Worm (Caenorhabditis elegans) whole organism, young adult: ENCODE data around the gene tpk-1.

Source experiments
- B0019.2 ChIP-seq: fragments of 200-800 bp; sonication (Bioruptor generic); conservative IDR thresholded peaks from 2 replicates; pipeline ENCODE4 v1.3.6; 2022; ENCODE audit warnings: missing genetic modification reagents, missing genetic modification characterization, missing compliant biosample characterization
- B0261.1 ChIP-seq: sonication (generic microtip); optimal IDR thresholded peaks from 2 replicates; lab custom pipeline; 2016; ENCODE audit warnings: mild to moderate bottlenecking, missing genetic modification characterization, moderate library complexity, missing compliant biosample characterization
- C17E4.6 ChIP-seq: fragments of 200-800 bp; sonication (Bioruptor generic); IDR thresholded peaks from 2 replicates; pipeline ENCODE4 v1.3.6; 2022; ENCODE audit warnings: missing genetic modification reagents, missing genetic modification characterization, missing compliant biosample characterization
- D2030.7 ChIP-seq: fragments of 200-800 bp; sonication (Bioruptor generic); IDR thresholded peaks from 2 replicates; pipeline ENCODE4 v1.3.6; 2022; ENCODE audit warnings: missing genetic modification reagents, missing genetic modification characterization, missing compliant biosample characterization
- F33H1.4 ChIP-seq: fragments of 200-800 bp; sonication (Bioruptor generic); IDR thresholded peaks from 2 replicates; pipeline ENCODE4 v1.3.6; 2022; ENCODE audit warnings: missing genetic modification reagents, missing genetic modification characterization, missing compliant biosample characterization
- F57C9.4 ChIP-seq: sonication (generic microtip); optimal IDR thresholded peaks from 2 replicates; lab custom pipeline; 2017; ENCODE audit warnings: mild to moderate bottlenecking, missing genetic modification characterization, missing compliant biosample characterization
- K12H6.12 ChIP-seq: fragments of 200-800 bp; sonication (Bioruptor generic); optimal IDR thresholded peaks from 2 replicates; lab custom pipeline; 2018; ENCODE audit warnings: mild to moderate bottlenecking, missing genetic modification characterization, missing compliant biosample characterization
- T07F8.4 ChIP-seq: sonication (generic microtip); optimal IDR thresholded peaks from 2 replicates; lab custom pipeline; 2016; ENCODE audit warnings: mild to moderate bottlenecking, missing genetic modification characterization, moderate library complexity, missing compliant biosample characterization
- Y53G8AR.9 ChIP-seq: fragments of 200-800 bp; sonication (Bioruptor generic); conservative IDR thresholded peaks from 2 replicates; pipeline ENCODE4 v1.3.6; 2022; ENCODE audit warnings: missing genetic modification reagents, missing genetic modification characterization, missing compliant biosample characterization
- akir-1 ChIP-seq: fragments of 200-800 bp; sonication (Bioruptor generic); optimal IDR thresholded peaks from 2 replicates; lab custom pipeline; 2018; ENCODE audit warnings: mild to moderate bottlenecking, missing genetic modification characterization, moderate library complexity, missing compliant biosample characterization
- aptf-3 ChIP-seq: fragments of 200-800 bp; sonication (Bioruptor generic); IDR thresholded peaks from 2 replicates; pipeline ENCODE4 v1.3.6; 2022; ENCODE audit warnings: missing genetic modification characterization, missing compliant biosample characterization
- atf-7 ChIP-seq: sonication (generic microtip); optimal IDR thresholded peaks from 2 replicates; lab custom pipeline; 2017; ENCODE audit warnings: mild to moderate bottlenecking, missing genetic modification characterization, missing compliant biosample characterization
- attf-5 ChIP-seq: fragments of 200-800 bp; sonication (Bioruptor generic); optimal IDR thresholded peaks from 2 replicates; lab custom pipeline; 2018; ENCODE audit warnings: mild to moderate bottlenecking, missing genetic modification characterization, missing compliant biosample characterization
- bed-1 ChIP-seq: fragments of 200-800 bp; sonication (Bioruptor generic); IDR thresholded peaks from 2 replicates; pipeline ENCODE4 v1.3.6; 2022; ENCODE audit warnings: missing genetic modification reagents, missing genetic modification characterization, missing compliant biosample characterization
- bed-2 ChIP-seq: fragments of 200-800 bp; sonication (Bioruptor generic); IDR thresholded peaks from 2 replicates; pipeline ENCODE4 v1.3.6; 2022; ENCODE audit warnings: missing genetic modification reagents, missing genetic modification characterization, missing compliant biosample characterization
- ccch-3 ChIP-seq: fragments of 200-800 bp; sonication (Bioruptor generic); optimal IDR thresholded peaks from 2 replicates; lab custom pipeline; 2018; ENCODE audit warnings: mild to moderate bottlenecking, missing genetic modification characterization, missing compliant biosample characterization
- cebp-1 ChIP-seq, 2 experiments: fragments of 200-800 bp in 1 of 2; sonication (Bioruptor generic) in 1 of 2; sonication (generic microtip) in 1 of 2; IDR thresholded peaks in 1 of 2; optimal IDR thresholded peaks in 1 of 2; 2 replicates each; pipeline versions ENCODE4 v1.3.6 to Lab custom; 2017 to 2022; ENCODE audit warnings: missing compliant biosample characterization in 2 of 2, missing genetic modification characterization in 2 of 2, mild to moderate bottlenecking in 1 of 2, missing genetic modification reagents in 1 of 2, moderate library complexity in 1 of 2
- ceh-58 ChIP-seq: fragments of 200-800 bp; sonication (Bioruptor generic); IDR thresholded peaks from 2 replicates; pipeline ENCODE4 v1.3.6; 2022; ENCODE audit warnings: missing genetic modification characterization, missing compliant biosample characterization
- ceh-91 ChIP-seq: fragments of 200-800 bp; sonication (Bioruptor generic); IDR thresholded peaks from 2 replicates; pipeline ENCODE4 v1.3.6; 2022; ENCODE audit warnings: missing genetic modification reagents, missing genetic modification characterization, missing compliant biosample characterization
- efl-1 ChIP-seq: fragments of 150-350 bp; optimal IDR thresholded peaks from 2 replicates; lab custom pipeline; 2014; ENCODE audit warnings: missing biosample characterization, missing genetic modification reagents, missing genetic modification characterization
- egl-18 ChIP-seq: fragments of 200-800 bp; sonication (Bioruptor generic); IDR thresholded peaks from 2 replicates; pipeline ENCODE4 v1.3.6; 2022; ENCODE audit warnings: missing genetic modification reagents, missing genetic modification characterization, missing compliant biosample characterization
- egl-44 ChIP-seq: fragments of 200-800 bp; sonication (Bioruptor generic); IDR thresholded peaks from 2 replicates; pipeline ENCODE4 v1.3.6; 2022; ENCODE audit warnings: missing genetic modification reagents, missing genetic modification characterization, missing compliant biosample characterization
- ets-4 ChIP-seq: fragments of 200-800 bp; sonication (Bioruptor generic); optimal IDR thresholded peaks from 2 replicates; lab custom pipeline; 2018; ENCODE audit warnings: mild to moderate bottlenecking, missing genetic modification characterization, missing compliant biosample characterization
- him-1 ChIP-seq: sonication (generic microtip); optimal IDR thresholded peaks from 2 replicates; lab custom pipeline; 2016; ENCODE audit warnings: missing genotype, missing genetic modification reagents, missing genetic modification characterization, missing compliant biosample characterization
- lin-54 ChIP-seq: fragments of 200-800 bp; sonication (Bioruptor generic); optimal IDR thresholded peaks from 2 replicates; lab custom pipeline; 2018; ENCODE audit warnings: mild to moderate bottlenecking, missing genetic modification characterization, missing compliant biosample characterization
- madf-3 ChIP-seq: fragments of 200-800 bp; sonication (Bioruptor generic); IDR thresholded peaks from 2 replicates; pipeline ENCODE4 v1.3.6; 2022; ENCODE audit warnings: missing genetic modification reagents, missing genetic modification characterization, missing compliant biosample characterization
- mcd-1 ChIP-seq: fragments of 200-800 bp; sonication (Bioruptor generic); IDR thresholded peaks from 2 replicates; pipeline ENCODE4 v1.3.6; 2022; ENCODE audit warnings: missing genetic modification reagents, missing genetic modification characterization, missing compliant biosample characterization
- mel-28 ChIP-seq: sonication (generic microtip); optimal IDR thresholded peaks from 2 replicates; lab custom pipeline; 2016; ENCODE audit warnings: borderline replicate concordance, mild to moderate bottlenecking, missing genetic modification characterization, missing compliant biosample characterization
- mes-4 ChIP-seq: sonication (generic microtip); optimal IDR thresholded peaks from 2 replicates; lab custom pipeline; 2016; ENCODE audit warnings: missing genotype, missing genetic modification characterization, missing compliant biosample characterization
- nfya-1 ChIP-seq: sonication (generic microtip); optimal IDR thresholded peaks from 2 replicates; lab custom pipeline; 2017; ENCODE audit warnings: antibody characterized with exemption, missing compliant biosample characterization, missing genetic modification characterization, borderline replicate concordance; ENCODE audit not compliant: insufficient read depth
- nfya-2 ChIP-seq: fragments of 200-800 bp; sonication (Bioruptor generic); IDR thresholded peaks from 2 replicates; pipeline ENCODE4 v1.3.6; 2022; ENCODE audit warnings: missing genetic modification reagents, missing genetic modification characterization, missing compliant biosample characterization
- nhr-27 ChIP-seq: fragments of 200-800 bp; sonication (Bioruptor generic); optimal IDR thresholded peaks from 2 replicates; lab custom pipeline; 2018; ENCODE audit warnings: mild to moderate bottlenecking, missing genetic modification characterization, moderate library complexity, missing compliant biosample characterization
- nhr-90 ChIP-seq: sonication (generic microtip); optimal IDR thresholded peaks from 2 replicates; lab custom pipeline; 2016; ENCODE audit warnings: missing genotype, mild to moderate bottlenecking, missing genetic modification characterization, missing compliant biosample characterization
- rcor-1 ChIP-seq: fragments of 200-800 bp; sonication (Bioruptor generic); IDR thresholded peaks from 2 replicates; pipeline ENCODE4 v1.3.6; 2022; ENCODE audit warnings: missing genetic modification reagents, missing genetic modification characterization, missing compliant biosample characterization
- sdz-38 ChIP-seq: sonication (generic microtip); optimal IDR thresholded peaks from 2 replicates; lab custom pipeline; 2016; ENCODE audit warnings: missing genotype, missing genetic modification characterization, missing compliant biosample characterization
- snpc-1.1 ChIP-seq: sonication (generic microtip); optimal IDR thresholded peaks from 2 replicates; lab custom pipeline; 2017; ENCODE audit warnings: missing genetic modification characterization, mild to moderate bottlenecking, missing compliant biosample characterization, antibody characterized with exemption, moderate library complexity, missing genotype, missing genetic modification reagents; ENCODE audit not compliant: insufficient read depth
- snpc-1.3 ChIP-seq: sonication (generic microtip); optimal IDR thresholded peaks from 2 replicates; lab custom pipeline; 2017; ENCODE audit warnings: missing genetic modification characterization, mild to moderate bottlenecking, missing compliant biosample characterization, antibody characterized with exemption, moderate library complexity, missing genotype, missing genetic modification reagents; ENCODE audit not compliant: insufficient read depth
- snpc-3.4 ChIP-seq: sonication (generic microtip); optimal IDR thresholded peaks from 2 replicates; lab custom pipeline; 2017; ENCODE audit warnings: missing genetic modification characterization, mild to moderate bottlenecking, missing compliant biosample characterization, antibody characterized with exemption, moderate library complexity, missing genotype, missing genetic modification reagents
- snpc-4 ChIP-seq, 5 experiments: fragments of 150-350 bp in 1 of 5; sonication (generic microtip) in 4 of 5; optimal IDR thresholded peaks; 2 replicates each; lab custom pipeline; 2014 to 2018; ENCODE audit warnings: missing genetic modification characterization in 5 of 5, missing biosample characterization in 3 of 5, antibody characterized with exemption in 2 of 5, mild to moderate bottlenecking in 2 of 5, missing compliant biosample characterization in 2 of 5, missing genotype in 2 of 5, moderate library complexity in 2 of 5, missing genetic modification reagents in 1 of 5
- somi-1 ChIP-seq: fragments of 200-800 bp; sonication (Bioruptor generic); optimal IDR thresholded peaks from 2 replicates; lab custom pipeline; 2018; ENCODE audit warnings: mild to moderate bottlenecking, missing genetic modification characterization, missing compliant biosample characterization
- sptf-2 ChIP-seq: fragments of 200-800 bp; sonication (Bioruptor generic); optimal IDR thresholded peaks from 2 replicates; lab custom pipeline; 2018; ENCODE audit warnings: mild to moderate bottlenecking, missing genetic modification characterization, missing compliant biosample characterization
- tlf-1 ChIP-seq: fragments of 200-800 bp; sonication (Bioruptor generic); optimal IDR thresholded peaks from 2 replicates; lab custom pipeline; 2018; ENCODE audit warnings: mild to moderate bottlenecking, missing genetic modification characterization, missing compliant biosample characterization
- unc-130 ChIP-seq: sonication (generic microtip); optimal IDR thresholded peaks from 2 replicates; lab custom pipeline; 2016; ENCODE audit warnings: missing genetic modification reagents, missing genetic modification characterization, missing compliant biosample characterization
- xnd-1 ChIP-seq: sonication (generic microtip); optimal IDR thresholded peaks from 2 replicates; lab custom pipeline; 2016; ENCODE audit warnings: missing genotype, missing genetic modification reagents, missing genetic modification characterization, missing compliant biosample characterization
- ztf-22 ChIP-seq: fragments of 200-800 bp; sonication (Bioruptor generic); optimal IDR thresholded peaks from 2 replicates; lab custom pipeline; 2018; ENCODE audit warnings: mild to moderate bottlenecking, missing genetic modification characterization, moderate library complexity, missing compliant biosample characterization
- ztf-6 ChIP-seq: fragments of 200-800 bp; sonication (Bioruptor generic); IDR thresholded peaks from 2 replicates; pipeline ENCODE4 v1.3.6; 2022; ENCODE audit warnings: missing genetic modification reagents, missing genetic modification characterization, missing compliant biosample characterization

The tpk-1 gene

ce11 chrIII:8904044-8904443, 7.9 kb upstream of the tpk-1 start, which contains the start of gene lin-9:
lin-9 (minus strand) TSS chrIII:8904131.
- TF ChIP-seq rcor-1 (GFP tag; lab: Robert Waterston, UW), result peak; percentile 96
- TF ChIP-seq F57C9.4 (tag; lab: Kevin White, UChicago), result peak; percentile 57
- peak; percentile 39 for TF ChIP-seq ets-4 (GFP tag; lab: Kevin White, UChicago)
- no peak for TF ChIP-seq sptf-2
- TF ChIP-seq D2030.7 (GFP tag; lab: Robert Waterston, UW), result peak; percentile 95
- peak; percentile 100 for TF ChIP-seq F33H1.4
- no peak for TF ChIP-seq aptf-3 (GFP tag; lab: Robert Waterston, UW)
- peak; percentile 98 for TF ChIP-seq efl-1 (GFP tag; lab: Kevin White, UChicago)
- peak; percentile 97 for TF ChIP-seq xnd-1 (tag; lab: Kevin White, UChicago)
- TF ChIP-seq B0261.1 (tag; lab: Kevin White, UChicago), result peak; percentile 10
- no peak for TF ChIP-seq ccch-3
- peak; percentile 41; the same call in 1 of the 2 replicates for TF ChIP-seq egl-44
- no peak for TF ChIP-seq akir-1 (GFP tag; lab: Kevin White, UChicago)
- no peak for TF ChIP-seq nhr-27 (tag; lab: Kevin White, UChicago)
- TF ChIP-seq nhr-90, result peak; percentile 33
- TF ChIP-seq madf-3, result peak; percentile 96
- TF ChIP-seq attf-5 (GFP tag; lab: Kevin White, UChicago), result peak; percentile 95
- TF ChIP-seq snpc-1.3 (tag; lab: Kevin White, UChicago), result peak; percentile 54
- peak; percentile 98 for TF ChIP-seq tlf-1 (GFP tag; lab: Kevin White, UChicago)
- peak; percentile 97 for TF ChIP-seq mcd-1 (GFP tag; lab: Robert Waterston, UW)
- no peak for TF ChIP-seq mes-4 (tag; lab: Kevin White, UChicago)
- TF ChIP-seq mel-28 (tag; lab: Kevin White, UChicago), result no peak
- peak; percentile 99 for TF ChIP-seq lin-54
- peak; percentile 59 for TF ChIP-seq him-1
- peak; percentile 53 for TF ChIP-seq ztf-22 (GFP tag; lab: Kevin White, UChicago)
- TF ChIP-seq unc-130 (GFP tag; lab: Kevin White, UChicago), result peak; percentile 93
- TF ChIP-seq bed-1 (GFP tag; lab: Robert Waterston, UW), result no peak
- TF ChIP-seq ztf-6 (GFP tag; lab: Robert Waterston, UW), result 0 out of 2 replicates have a peak, but pooled peaks have one; percentile 40
- peak; percentile 86 for TF ChIP-seq atf-7
- TF ChIP-seq ceh-91, result peak; percentile 99
- peak; percentile 86 for TF ChIP-seq K12H6.12 (tag; lab: Kevin White, UChicago)
- TF ChIP-seq snpc-1.1, result peak; percentile 52
- TF ChIP-seq cebp-1 (GFP tag; IDR thresholded peaks at IDR 0.05; lab: Robert Waterston, UW), result peak; percentile 85
- TF ChIP-seq cebp-1 (tag; optimal IDR thresholded peaks at IDR 0.05; lab: Kevin White, UChicago), result peak; percentile 94
- TF ChIP-seq somi-1 (GFP tag; lab: Kevin White, UChicago), result peak; percentile 65
- peak; percentile 98 for TF ChIP-seq Y53G8AR.9 (GFP tag; lab: Robert Waterston, UW)
- TF ChIP-seq bed-2 (GFP tag; lab: Robert Waterston, UW), result peak; percentile 91
- TF ChIP-seq nfya-2 (GFP tag; lab: Robert Waterston, UW), result 0 out of 2 replicates have a peak, but pooled peaks have one; percentile 89
- peak; percentile 77; the same call in 1 of the 2 replicates for TF ChIP-seq egl-18 (GFP tag; lab: Robert Waterston, UW)
- no peak for TF ChIP-seq nfya-1
- TF ChIP-seq ceh-58, result no peak
- peak; percentile 90 for TF ChIP-seq snpc-3.4 (tag; lab: Kevin White, UChicago)
- TF ChIP-seq sdz-38 (tag; lab: Kevin White, UChicago), result no peak
- peak; percentile 95 for TF ChIP-seq C17E4.6 (GFP tag; lab: Robert Waterston, UW)
- peak; percentile 43 for TF ChIP-seq snpc-4 (GFP tag; optimal IDR thresholded peaks at IDR 0.05; lab: Kevin White, UChicago)
- TF ChIP-seq snpc-4 (tag; optimal IDR thresholded peaks at IDR 0.05; lab: Kevin White, UChicago), result peak; percentile 68 to 84 (median 78)
- peak; percentile 89 for TF ChIP-seq B0019.2 (GFP tag; lab: Robert Waterston, UW)
- TF ChIP-seq T07F8.4 (tag; lab: Kevin White, UChicago), result peak; percentile 19
